Worm (Caenorhabditis elegans) whole organism, L1 larva: ENCODE data around the gene mdt-6.

Experiments
- C04F5.9 ChIP-seq: sonication (generic microtip); optimal IDR thresholded peaks from 2 replicates; lab custom pipeline; 2016; ENCODE audit warnings: missing genetic modification characterization, missing compliant biosample characterization
- C16A3.4 ChIP-seq: fragments of 150-350 bp; optimal IDR thresholded peaks from 2 replicates; lab custom pipeline; 2014; ENCODE audit warnings: missing biosample characterization, missing genetic modification characterization
- ama-1 ChIP-seq: fragments of 150-350 bp; optimal IDR thresholded peaks from 2 replicates; lab custom pipeline; 2014
- blmp-1 ChIP-seq: fragments of 150-350 bp; optimal IDR thresholded peaks from 2 replicates; lab custom pipeline; 2014; ENCODE audit warnings: missing biosample characterization, missing genetic modification characterization
- ceh-82 ChIP-seq, 3 experiments: fragments of 150-350 bp in 1 of 3; sonication (generic microtip) in 2 of 3; optimal IDR thresholded peaks; 2 replicates each; lab custom pipeline; 2014 to 2017; ENCODE audit warnings: missing biosample characterization in 3 of 3, missing genetic modification characterization in 3 of 3
- ceh-88 ChIP-seq: fragments of 200-800 bp; sonication (Bioruptor generic); IDR thresholded peaks from 2 replicates; pipeline ENCODE4 v1.3.6; 2022; ENCODE audit warnings: missing genetic modification characterization, missing compliant biosample characterization
- ces-1 ChIP-seq: fragments of 150-350 bp; optimal IDR thresholded peaks from 2 replicates; lab custom pipeline; 2014; ENCODE audit warnings: missing biosample characterization, missing genetic modification reagents, missing genetic modification characterization
- efl-1 ChIP-seq, 4 experiments: fragments of 150-350 bp; optimal IDR thresholded peaks in 3 of 4; peaks in 1 of 4; 1 replicate in 1 of 4; 2 replicates in 3 of 4; lab custom pipeline; 2014; ENCODE audit warnings: missing biosample characterization in 2 of 4, missing genetic modification characterization in 2 of 4, missing genetic modification reagents in 2 of 4
- egl-13 ChIP-seq: sonication (generic microtip); optimal IDR thresholded peaks from 2 replicates; lab custom pipeline; 2016; ENCODE audit warnings: missing genotype, missing genetic modification reagents, missing genetic modification characterization, missing compliant biosample characterization
- irx-1 ChIP-seq: sonication (generic microtip); optimal IDR thresholded peaks from 2 replicates; lab custom pipeline; 2016; ENCODE audit warnings: missing genetic modification characterization, missing compliant biosample characterization
- nhr-12 ChIP-seq: sonication (generic microtip); optimal IDR thresholded peaks from 2 replicates; lab custom pipeline; 2017; ENCODE audit warnings: missing biosample characterization, missing genetic modification characterization
- nhr-20 ChIP-seq: sonication (generic microtip); optimal IDR thresholded peaks from 2 replicates; lab custom pipeline; 2016; ENCODE audit warnings: mild to moderate bottlenecking, missing genetic modification characterization, missing compliant biosample characterization
- nhr-71 ChIP-seq: sonication (generic microtip); optimal IDR thresholded peaks from 2 replicates; lab custom pipeline; 2016; ENCODE audit warnings: mild to moderate bottlenecking, missing genetic modification characterization, moderate library complexity, missing compliant biosample characterization
- nhr-85 ChIP-seq: sonication (generic microtip); peaks from one replicate; lab custom pipeline; 2016; ENCODE audit warnings: missing genetic modification characterization, inconsistent platforms, missing compliant biosample characterization
- pag-3 ChIP-seq: sonication (generic microtip); optimal IDR thresholded peaks from 2 replicates; lab custom pipeline; 2017; ENCODE audit warnings: missing genetic modification characterization, mild to moderate bottlenecking, missing compliant biosample characterization, antibody characterized with exemption, borderline replicate concordance; ENCODE audit not compliant: insufficient read depth
- pax-3 ChIP-seq: fragments of 200-800 bp; sonication (Bioruptor generic); optimal IDR thresholded peaks from 2 replicates; lab custom pipeline; 2018; ENCODE audit warnings: mild to moderate bottlenecking, missing genetic modification characterization, moderate library complexity, missing compliant biosample characterization
- snu-23 ChIP-seq: sonication (generic microtip); optimal IDR thresholded peaks from 2 replicates; lab custom pipeline; 2016; ENCODE audit warnings: missing genetic modification characterization, missing compliant biosample characterization
- swsn-7 ChIP-seq: sonication (generic microtip); optimal IDR thresholded peaks from 2 replicates; lab custom pipeline; 2016; ENCODE audit warnings: missing genetic modification characterization, missing compliant biosample characterization
- zag-1 ChIP-seq: fragments of 150-350 bp; optimal IDR thresholded peaks from 2 replicates; lab custom pipeline; 2014; ENCODE audit warnings: missing biosample characterization, missing genetic modification characterization
- ztf-11 ChIP-seq, 2 experiments: sonication (generic microtip); optimal IDR thresholded peaks; 2 replicates each; lab custom pipeline; 2016 to 2017; ENCODE audit warnings: missing genetic modification characterization in 2 of 2, missing biosample characterization in 1 of 2, missing compliant biosample characterization in 1 of 2
- ztf-4 ChIP-seq: fragments of 150-350 bp; optimal IDR thresholded peaks from 2 replicates; lab custom pipeline; 2014; ENCODE audit warnings: missing biosample characterization, missing genetic modification characterization

mdt-6 gene

ce11 chrV:7015872-7016271 is 43.6 kb downstream of the mdt-6 start, which contains the start of gene C33G8.13:
Gene C33G8.13, minus strand, starts transcription at chrV:7015972.
- TF ChIP-seq ceh-88 (GFP tag; lab: Robert Waterston, UW) (no peak), nhr-20 (tag; lab: Kevin White, UChicago) (no peak), ztf-4 (tag; lab: Kevin White, UChicago) (no peak), swsn-7 (tag; lab: Kevin White, UChicago) (no peak), nhr-12 (no peak)

ce11 chrV:7012617-7013016 is 46.8 kb downstream of the mdt-6 start, which contains the start of gene srw-127:
Gene srw-127, plus strand, starts transcription at chrV:7012917.
- TF ChIP-seq pax-3 (tag; lab: Kevin White, UChicago) (no peak), irx-1 (tag; lab: Kevin White, UChicago) (no peak), C16A3.4 (no peak), ztf-11 (tag; optimal IDR thresholded peaks at IDR 0.05; lab: Kevin White, UChicago) (no peak), pag-3 (tag; lab: Kevin White, UChicago) (no peak), ces-1 (GFP tag; lab: Kevin White, UChicago) (no peak), C04F5.9 (tag; lab: Kevin White, UChicago) (no peak), ceh-82 (tag; optimal IDR thresholded peaks at IDR 0.05; lab: Kevin White, UChicago) (no peak), zag-1 (no peak), ama-1 (lab: Kevin White, UChicago) (no peak), nhr-71 (tag; lab: Kevin White, UChicago) (no peak), snu-23 (GFP tag; lab: Kevin White, UChicago) (no peak)

- no peak for TF ChIP-seq blmp-1
- no peak for TF ChIP-seq nhr-12
- no peak for TF ChIP-seq nhr-85 (tag; lab: Kevin White, UChicago)
- no peak for TF ChIP-seq egl-13
- TF ChIP-seq efl-1 (optimal IDR thresholded peaks at IDR 0.05; lab: Kevin White, UChicago), result no peak
- peak in 1 of 2 experiments; percentile 31 for TF ChIP-seq efl-1 (GFP tag; optimal IDR thresholded peaks at IDR 0.05 in 1 of 2; lab: Kevin White, UChicago)
Measured at ce11 chrV:7009461-7009860, 50.0 kb downstream of the mdt-6 start, which contains the start of gene C33G8.2. Gene C33G8.2, plus strand, starts transcription at chrV:7009761.
